Fruit fly (Drosophila melanogaster): Measurements from ENCODE around the gene RpL26.

- TF ChIP-seq ab (GFP tag; optimal IDR thresholded peaks at IDR 0.05) (no peak), seq (GFP tag; IDR thresholded peaks at IDR 0.05) (no peak), Dll (GFP tag; IDR thresholded peaks at IDR 0.05; ENCODE audit: partially characterized antibody) (no peak), CG6791 (GFP tag; IDR thresholded peaks at IDR 0.05; ENCODE audit: partially characterized antibody) (no peak), Camta (GFP tag; optimal IDR thresholded peaks at IDR 0.05) (no peak), CG12942 (GFP tag; optimal IDR thresholded peaks at IDR 0.05) (no peak), CG12659 (GFP tag; optimal IDR thresholded peaks at IDR 0.05) (no peak), aop (GFP tag; IDR thresholded peaks at IDR 0.05) (no peak), CG1647 (GFP tag; optimal IDR thresholded peaks at IDR 0.05) (no peak), CG11093 (GFP tag; IDR thresholded peaks at IDR 0.05) (no peak), oc (tag; optimal IDR thresholded peaks at IDR 0.05) (no peak), tx (GFP tag; optimal IDR thresholded peaks at IDR 0.05) (no peak)
Observed at dm6 chr3L:18920219-18920618, 21.5 kb downstream of the RpL26 start, which contains the start of gene CG18223.
